Worm (Caenorhabditis elegans) whole organism, late embryonic: ENCODE measurements around the gene C34D1.4.

Experiments used
- C08G9.2 ChIP-seq: sonication (generic microtip); optimal IDR thresholded peaks from 2 replicates; lab custom pipeline; 2016; ENCODE audit warnings: mild to moderate bottlenecking, missing genetic modification characterization, moderate library complexity, missing compliant biosample characterization
- K02D7.2 ChIP-seq: sonication (generic microtip); optimal IDR thresholded peaks from 2 replicates; lab custom pipeline; 2017; ENCODE audit warnings: mild to moderate bottlenecking, missing genetic modification characterization, missing compliant biosample characterization
- T23F11.4 ChIP-seq: fragments of 200-800 bp; sonication (Bioruptor generic); optimal IDR thresholded peaks from 2 replicates; lab custom pipeline; 2018; ENCODE audit warnings: mild to moderate bottlenecking, missing genetic modification characterization, missing compliant biosample characterization
- Y22D7AL.16 ChIP-seq: sonication (generic microtip); optimal IDR thresholded peaks from 2 replicates; lab custom pipeline; 2016; ENCODE audit warnings: missing genetic modification characterization, missing compliant biosample characterization
- ama-1 ChIP-seq: fragments of 150-350 bp; optimal IDR thresholded peaks from 2 replicates; lab custom pipeline; 2014
- ceh-14 ChIP-seq: sonication (generic microtip); optimal IDR thresholded peaks from 2 replicates; lab custom pipeline; 2016; ENCODE audit warnings: missing genotype, missing genetic modification characterization, missing compliant biosample characterization
- ceh-19 ChIP-seq: fragments of 200-800 bp; sonication (Bioruptor generic); optimal IDR thresholded peaks from 2 replicates; lab custom pipeline; 2018; ENCODE audit warnings: mild to moderate bottlenecking, missing genetic modification characterization, missing compliant biosample characterization
- ceh-34 ChIP-seq: sonication (generic microtip); optimal IDR thresholded peaks from 2 replicates; lab custom pipeline; 2016; ENCODE audit warnings: mild to moderate bottlenecking, missing genetic modification characterization, missing compliant biosample characterization
- ceh-48 ChIP-seq: sonication (generic microtip); optimal IDR thresholded peaks from 2 replicates; lab custom pipeline; 2016; ENCODE audit warnings: missing genetic modification characterization, inconsistent platforms, missing compliant biosample characterization
- ceh-6 ChIP-seq: fragments of 200-800 bp; sonication (Bioruptor generic); optimal IDR thresholded peaks from 2 replicates; lab custom pipeline; 2018; ENCODE audit warnings: mild to moderate bottlenecking, missing genetic modification characterization, missing compliant biosample characterization
- che-1 ChIP-seq: sonication (generic microtip); optimal IDR thresholded peaks from 2 replicates; lab custom pipeline; 2016; ENCODE audit warnings: mild to moderate bottlenecking, missing genetic modification characterization, missing compliant biosample characterization
- elt-2 ChIP-seq: sonication (generic microtip); optimal IDR thresholded peaks from 2 replicates; lab custom pipeline; 2016; ENCODE audit warnings: missing genetic modification reagents, missing genetic modification characterization, missing compliant biosample characterization
- ets-4 ChIP-seq: sonication (generic microtip); optimal IDR thresholded peaks from 2 replicates; lab custom pipeline; 2016; ENCODE audit warnings: missing genetic modification characterization, missing compliant biosample characterization
- fax-1 ChIP-seq: sonication (generic microtip); optimal IDR thresholded peaks from 2 replicates; lab custom pipeline; 2016; ENCODE audit warnings: missing genotype, missing genetic modification characterization, missing compliant biosample characterization
- fkh-10 ChIP-seq: fragments of 150-350 bp; optimal IDR thresholded peaks from 2 replicates; lab custom pipeline; 2014; ENCODE audit warnings: missing biosample characterization, missing genetic modification reagents, missing genetic modification characterization
- hlh-13 ChIP-seq: fragments of 200-800 bp; sonication (Bioruptor generic); optimal IDR thresholded peaks from 2 replicates; lab custom pipeline; 2018; ENCODE audit warnings: mild to moderate bottlenecking, missing genetic modification characterization, missing compliant biosample characterization
- hlh-15 ChIP-seq: sonication (generic microtip); optimal IDR thresholded peaks from 2 replicates; lab custom pipeline; 2016; ENCODE audit warnings: missing genetic modification characterization, missing compliant biosample characterization
- hlh-8 ChIP-seq: sonication (generic microtip); optimal IDR thresholded peaks from 2 replicates; lab custom pipeline; 2016; ENCODE audit warnings: missing genotype, missing genetic modification characterization, missing compliant biosample characterization
- mec-3 ChIP-seq: sonication (generic microtip); optimal IDR thresholded peaks from 2 replicates; lab custom pipeline; 2016; ENCODE audit warnings: borderline replicate concordance, missing genetic modification characterization, missing compliant biosample characterization
- nfya-1 ChIP-seq: sonication (generic microtip); optimal IDR thresholded peaks from 2 replicates; lab custom pipeline; 2017; ENCODE audit warnings: missing genetic modification characterization, mild to moderate bottlenecking, missing compliant biosample characterization, antibody characterized with exemption, moderate library complexity
- nhr-11 ChIP-seq: fragments of 150-350 bp; optimal IDR thresholded peaks from 2 replicates; lab custom pipeline; 2014; ENCODE audit warnings: missing biosample characterization, missing genetic modification characterization
- pat-9 ChIP-seq: fragments of 200-800 bp; sonication (Bioruptor generic); optimal IDR thresholded peaks from 2 replicates; lab custom pipeline; 2018; ENCODE audit warnings: mild to moderate bottlenecking, missing genetic modification characterization, moderate library complexity, missing compliant biosample characterization
- pqm-1 ChIP-seq: sonication (generic microtip); optimal IDR thresholded peaks from 2 replicates; lab custom pipeline; 2016; ENCODE audit warnings: missing genetic modification characterization, missing compliant biosample characterization
- ref-2 ChIP-seq: sonication (generic microtip); optimal IDR thresholded peaks from 2 replicates; lab custom pipeline; 2016; ENCODE audit warnings: missing genetic modification characterization, missing compliant biosample characterization
- rnt-1 ChIP-seq: sonication (generic microtip); optimal IDR thresholded peaks from 2 replicates; lab custom pipeline; 2016; ENCODE audit warnings: missing genetic modification characterization, missing compliant biosample characterization
- sox-2 ChIP-seq: fragments of 200-800 bp; sonication (Bioruptor generic); IDR thresholded peaks from 2 replicates; pipeline ENCODE4 v1.3.6; 2022; ENCODE audit warnings: missing genetic modification reagents, missing genetic modification characterization, missing compliant biosample characterization
- sox-4 ChIP-seq: sonication (generic microtip); optimal IDR thresholded peaks from 2 replicates; lab custom pipeline; 2017; ENCODE audit warnings: mild to moderate bottlenecking, missing genetic modification characterization, inconsistent platforms, missing compliant biosample characterization
- tbx-7 ChIP-seq: sonication (generic microtip); optimal IDR thresholded peaks from 2 replicates; lab custom pipeline; 2016; ENCODE audit warnings: missing genotype, missing genetic modification characterization, missing compliant biosample characterization
- ttx-3 ChIP-seq: sonication (generic microtip); optimal IDR thresholded peaks from 2 replicates; lab custom pipeline; 2016; ENCODE audit warnings: missing genetic modification reagents, missing genetic modification characterization, missing compliant biosample characterization
- unc-55 ChIP-seq: sonication (generic microtip); optimal IDR thresholded peaks from 2 replicates; lab custom pipeline; 2017; ENCODE audit warnings: missing biosample characterization, missing genetic modification reagents, missing genetic modification characterization

Gene C34D1.4

DNA sequence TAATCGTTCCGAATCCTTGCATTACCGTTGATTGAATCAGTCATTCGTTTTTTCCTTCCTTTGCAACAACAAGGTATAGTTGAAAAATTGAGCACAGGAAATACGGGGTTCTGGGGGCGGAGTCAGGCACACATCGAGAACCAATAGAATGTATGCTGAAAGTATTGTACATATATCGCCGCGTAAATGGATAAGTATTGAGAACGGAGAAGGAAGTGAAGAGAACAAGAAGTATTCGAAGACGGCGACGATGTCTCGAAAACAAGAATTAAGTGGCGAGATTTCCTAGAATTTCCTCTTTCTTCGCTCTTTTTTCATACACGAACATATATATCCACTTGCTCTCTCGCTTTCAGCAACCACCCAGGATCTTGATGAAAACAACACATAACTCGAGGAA, 38.0 kb downstream of the C34D1.4 start:
- no peak for TF ChIP-seq elt-2 (tag; lab: Kevin White, UChicago)
- TF ChIP-seq ceh-14 (tag; lab: Kevin White, UChicago), result no peak
- TF ChIP-seq fkh-10 (GFP tag; lab: Kevin White, UChicago), result no peak
- no peak for TF ChIP-seq ceh-19 (GFP tag; lab: Kevin White, UChicago)
- TF ChIP-seq nfya-1 (tag; lab: Kevin White, UChicago), result no peak
- no peak for TF ChIP-seq mec-3 (tag; lab: Kevin White, UChicago)
- no peak for TF ChIP-seq ttx-3 (tag; lab: Kevin White, UChicago)
- TF ChIP-seq fax-1, result no peak
- no peak for TF ChIP-seq ceh-6 (GFP tag; lab: Kevin White, UChicago)
- no peak for TF ChIP-seq pat-9 (tag; lab: Kevin White, UChicago)
- TF ChIP-seq tbx-7, result no peak
- TF ChIP-seq hlh-8 (tag; lab: Kevin White, UChicago), result no peak
- TF ChIP-seq T23F11.4, result no peak
- TF ChIP-seq ref-2, result no peak

DNA sequence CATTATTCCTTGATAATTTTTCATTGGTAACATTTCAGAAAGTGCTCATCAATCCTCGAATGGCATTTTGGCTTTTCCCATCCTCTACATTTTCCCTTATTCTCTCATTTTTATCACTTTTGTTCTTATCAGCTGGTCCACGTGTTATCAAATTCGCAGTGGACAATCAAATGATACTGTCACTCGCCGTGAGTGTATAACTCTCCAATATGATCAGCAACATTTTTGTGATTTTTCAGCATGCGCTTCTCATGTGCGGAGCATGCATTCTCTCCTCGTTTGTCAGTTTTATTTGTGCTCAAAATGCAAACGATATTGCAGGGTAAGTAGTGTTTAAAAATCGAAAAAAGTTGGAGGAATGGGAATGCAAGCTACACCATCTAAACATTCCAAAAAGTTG, 46.5 kb downstream of the C34D1.4 start:
- TF ChIP-seq elt-2 (tag; lab: Kevin White, UChicago) (peak; percentile 94), K02D7.2 (tag; lab: Kevin White, UChicago) (no peak), pqm-1 (peak; percentile 42)

DNA sequence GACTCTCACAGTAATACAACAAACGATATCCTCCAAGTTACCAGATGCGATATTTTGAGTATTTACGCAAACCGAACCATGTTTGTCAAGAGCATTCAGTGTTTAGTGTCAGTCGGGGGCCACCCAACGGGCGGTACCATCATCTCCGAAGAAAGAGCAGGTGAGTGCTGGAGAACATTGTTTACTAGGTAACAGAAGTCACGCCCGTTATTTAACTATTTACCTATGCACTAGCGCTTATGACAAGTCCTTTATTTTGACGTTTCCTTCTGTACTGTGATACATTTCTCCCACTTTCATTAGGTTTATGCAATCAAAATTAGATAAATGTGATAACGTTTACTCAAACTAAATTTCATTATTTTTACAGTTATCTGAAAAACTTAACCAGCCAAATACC, 49.5 kb downstream of the C34D1.4 start, which contains the start of gene F57B1.6:
F57B1.6 (plus strand) TSS at position 79 of the 400 bp plus-strand sequence.
- TF ChIP-seq ets-4 (tag; lab: Kevin White, UChicago) (no peak), C08G9.2 (no peak), rnt-1 (no peak), nhr-11 (no peak), che-1 (no peak), hlh-13 (GFP tag; lab: Kevin White, UChicago) (no peak), ceh-48 (tag; lab: Kevin White, UChicago) (no peak), sox-4 (no peak), Y22D7AL.16 (tag; lab: Kevin White, UChicago) (no peak), ama-1 (lab: Kevin White, UChicago) (no peak), ceh-34 (no peak), unc-55 (GFP tag; lab: Kevin White, UChicago) (no peak)

DNA sequence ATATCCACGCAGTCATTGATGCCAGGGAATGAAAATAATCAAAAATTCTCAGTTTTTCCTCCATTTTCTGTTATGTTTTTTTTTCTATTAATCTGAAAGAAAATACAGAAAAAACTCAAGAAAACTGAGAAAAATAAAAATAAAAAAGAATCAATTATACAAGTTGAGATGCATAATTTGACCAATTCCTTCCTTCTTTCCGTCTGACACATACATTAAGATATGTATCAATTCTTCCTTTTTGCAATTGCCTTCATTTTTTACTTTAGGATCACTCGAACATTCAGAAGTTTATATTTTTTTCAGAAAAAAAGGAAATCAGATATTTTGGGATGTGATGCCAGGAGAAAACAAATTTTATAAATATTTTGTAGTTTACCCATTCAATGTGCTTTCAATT, 51.7 kb downstream of the C34D1.4 start, which contains the start of gene F57B1.5:
F57B1.5 (plus strand) TSS at position 301 of the 400 bp plus-strand sequence.
- TF ChIP-seq hlh-15 (tag; lab: Kevin White, UChicago), result no peak
- TF ChIP-seq sox-2 (GFP tag; lab: Robert Waterston, UW), result no peak
- TF ChIP-seq pat-9 (tag; lab: Kevin White, UChicago), result no peak
